Worm (Caenorhabditis elegans): Measurements from ENCODE around the gene F35H12.1.

The F35H12.1 gene

DNA sequence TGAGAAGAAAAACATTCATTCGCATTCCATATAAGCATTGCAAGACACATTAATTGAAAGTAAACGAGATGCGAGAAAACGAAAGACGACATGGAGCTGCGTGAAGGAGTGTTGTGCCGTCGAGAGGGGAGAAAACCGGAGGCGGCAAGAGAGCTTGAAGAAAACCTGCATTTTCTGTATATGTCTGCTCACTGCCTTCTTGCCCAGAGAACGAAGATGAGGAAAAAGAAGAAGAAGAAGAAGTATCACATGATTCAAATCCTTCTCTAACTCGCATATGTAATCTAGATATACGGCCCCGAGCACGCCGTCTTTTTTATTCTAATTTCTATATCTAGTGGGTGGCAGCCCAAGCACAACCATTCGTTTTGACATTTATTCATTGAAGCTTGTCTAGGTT, 23.3 kb upstream of the F35H12.1 start (continued):
- no peak for TF ChIP-seq unc-130 (tag; optimal IDR thresholded peaks at IDR 0.05)
- TF ChIP-seq unc-62 (GFP tag; optimal IDR thresholded peaks at IDR 0.05) = no peak
- TF ChIP-seq fkh-4 (tag; optimal IDR thresholded peaks at IDR 0.05; ENCODE audit: borderline replicate concordance) = no peak
- TF ChIP-seq nhr-19 (GFP tag; conservative IDR thresholded peaks at IDR 0.05) = no peak
- TF ChIP-seq efl-1 (optimal IDR thresholded peaks at IDR 0.05) = no peak
- peak in 1 of 2 experiments; percentile 43 for TF ChIP-seq efl-1 (GFP tag; optimal IDR thresholded peaks at IDR 0.05 in 1 of 2)
- TF ChIP-seq swsn-7 (tag; optimal IDR thresholded peaks at IDR 0.05) = peak; percentile 45
- no peak for TF ChIP-seq ets-5 (GFP tag; IDR thresholded peaks at IDR 0.05)
- peak; percentile 43 for TF ChIP-seq dsc-1 (tag; optimal IDR thresholded peaks at IDR 0.05)
- TF ChIP-seq ceh-90 (tag; optimal IDR thresholded peaks at IDR 0.05) = no peak
- TF ChIP-seq egl-13 (tag; optimal IDR thresholded peaks at IDR 0.05) = peak; percentile 76
- TF ChIP-seq lin-14 (GFP tag; optimal IDR thresholded peaks at IDR 0.05) = peak; percentile 79
- TF ChIP-seq C04F5.9 (tag; optimal IDR thresholded peaks at IDR 0.05) = no peak
- no peak for TF ChIP-seq hpl-2 (GFP tag; optimal IDR thresholded peaks at IDR 0.05)
- no peak for TF ChIP-seq lin-13 (GFP tag; optimal IDR thresholded peaks at IDR 0.05)
- no peak for TF ChIP-seq dpl-1 (GFP tag; optimal IDR thresholded peaks at IDR 0.05)
- TF ChIP-seq pag-3 (tag; optimal IDR thresholded peaks at IDR 0.05; ENCODE audit: borderline replicate concordance, insufficient read depth) = no peak
- no peak for TF ChIP-seq aha-1 (tag; optimal IDR thresholded peaks at IDR 0.05)
- TF ChIP-seq ceh-82 (tag; optimal IDR thresholded peaks at IDR 0.05) = peak in 1 of 3 experiments; percentile 28
- TF ChIP-seq nhr-71 (tag; optimal IDR thresholded peaks at IDR 0.05) = peak; percentile 53
- no peak for TF ChIP-seq hlh-17 (GFP tag; optimal IDR thresholded peaks at IDR 0.05; ENCODE audit: borderline replicate concordance)
- TF ChIP-seq vab-15 (tag; optimal IDR thresholded peaks at IDR 0.05) = no peak
- no peak for TF ChIP-seq irx-1 (tag; optimal IDR thresholded peaks at IDR 0.05)
- TF ChIP-seq fkh-8 (tag; optimal IDR thresholded peaks at IDR 0.05) = peak; percentile 78
- no peak for TF ChIP-seq blmp-1 (tag; optimal IDR thresholded peaks at IDR 0.05)
- TF ChIP-seq zip-4 (GFP tag; optimal IDR thresholded peaks at IDR 0.05) = no peak
- peak; percentile 34 for TF ChIP-seq snu-23 (GFP tag; optimal IDR thresholded peaks at IDR 0.05)
- TF ChIP-seq nhr-28 (tag; optimal IDR thresholded peaks at IDR 0.05) = no peak
- TF ChIP-seq ceh-63 (GFP tag; optimal IDR thresholded peaks at IDR 0.05) = peak; percentile 49
- TF ChIP-seq egl-27 (tag; optimal IDR thresholded peaks at IDR 0.05) = no peak
- no peak for TF ChIP-seq snpc-4 (tag; optimal IDR thresholded peaks at IDR 0.05)

- peak; percentile 65 for TF ChIP-seq fkh-8 (tag; optimal IDR thresholded peaks at IDR 0.05)
- peak; percentile 1 for TF ChIP-seq pax-3 (tag; optimal IDR thresholded peaks at IDR 0.05)
- TF ChIP-seq lin-13 (GFP tag; optimal IDR thresholded peaks at IDR 0.05) = no peak
- peak; percentile 43 for TF ChIP-seq lin-14 (GFP tag; optimal IDR thresholded peaks at IDR 0.05)
- peak; percentile 18 for TF ChIP-seq nhr-85 (tag)
- peak; percentile 21 for TF ChIP-seq nhr-47 (tag; optimal IDR thresholded peaks at IDR 0.05)
- TF ChIP-seq unc-86 (tag; optimal IDR thresholded peaks at IDR 0.05) = no peak
- no peak for TF ChIP-seq Y116A8C.19 (tag; optimal IDR thresholded peaks at IDR 0.05; ENCODE audit: borderline replicate concordance)
- peak; percentile 31 for TF ChIP-seq nhr-71 (tag; optimal IDR thresholded peaks at IDR 0.05)
- TF ChIP-seq rnt-1 (tag; optimal IDR thresholded peaks at IDR 0.05) = no peak
These were observed 21.0 kb upstream of the F35H12.1 start for ce11 chrX:912564-912963.

DNA sequence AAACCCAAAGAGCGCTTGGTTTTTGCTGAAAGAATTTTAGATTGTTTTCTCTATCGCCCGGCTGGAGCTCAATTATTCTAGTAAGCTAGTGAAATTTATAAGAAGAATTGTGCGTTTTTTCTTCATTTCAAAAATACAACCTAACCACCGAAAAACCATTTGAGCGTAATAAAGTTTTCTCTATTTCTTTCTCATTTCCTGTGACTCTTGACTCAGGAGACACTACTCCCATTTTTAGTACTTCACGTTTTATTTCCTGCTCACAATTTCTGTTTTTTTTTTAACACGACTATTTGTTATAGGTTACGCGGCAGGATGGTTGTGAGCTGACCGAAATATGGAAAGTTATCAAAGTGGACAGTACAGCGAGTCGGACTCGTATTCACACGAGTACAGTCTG, 20.6 kb upstream of the F35H12.1 start, which contains the start of gene F35H12.6:
TSS of gene F35H12.6 (plus strand) at position 301 of the 400 bp plus-strand sequence.
- TF ChIP-seq nhr-90 (tag; optimal IDR thresholded peaks at IDR 0.05; ENCODE audit: poor library complexity) (no peak), fkh-4 (tag; optimal IDR thresholded peaks at IDR 0.05; ENCODE audit: borderline replicate concordance) (no peak), unc-98 (GFP tag; IDR thresholded peaks at IDR 0.05) (no peak), hlh-17 (GFP tag; optimal IDR thresholded peaks at IDR 0.05; ENCODE audit: borderline replicate concordance) (no peak), C34B4.2 (tag; optimal IDR thresholded peaks at IDR 0.05) (no peak), C16A3.4 (tag; optimal IDR thresholded peaks at IDR 0.05) (no peak), sup-37 (GFP tag; optimal IDR thresholded peaks at IDR 0.05) (no peak), unc-62 (GFP tag; optimal IDR thresholded peaks at IDR 0.05) (no peak), blmp-1 (tag; optimal IDR thresholded peaks at IDR 0.05) (no peak), efl-1 (optimal IDR thresholded peaks at IDR 0.05) (no peak), efl-1 (GFP tag; optimal IDR thresholded peaks at IDR 0.05 in 1 of 2) (no peak), tbx-2 (tag; optimal IDR thresholded peaks at IDR 0.05) (no peak), lin-35 (GFP tag; optimal IDR thresholded peaks at IDR 0.05) (no peak), snu-23 (GFP tag; optimal IDR thresholded peaks at IDR 0.05) (no peak), fkh-10 (GFP tag; optimal IDR thresholded peaks at IDR 0.05) (no peak), tlp-1 (tag; optimal IDR thresholded peaks at IDR 0.05) (no peak), sptf-1 (tag; optimal IDR thresholded peaks at IDR 0.05) (no peak), lin-13 (GFP tag; optimal IDR thresholded peaks at IDR 0.05) (no peak), nhr-84 (tag; optimal IDR thresholded peaks at IDR 0.05) (no peak)

Data from whole organism, L1 larva.